Fruit fly (Drosophila melanogaster) whole organism, embryonic: ENCODE measurements around the gene CG5969.

Experiments
- Abd-B ChIP-seq: fragments of 200-800 bp; sonication (Bioruptor generic); optimal IDR thresholded peaks from 2 replicates; lab custom pipeline; 2018; ENCODE audit warnings: missing biosample characterization, mild to moderate bottlenecking, missing genetic modification characterization, moderate library complexity
- Antp ChIP-seq: fragments of 200-800 bp; sonication (Bioruptor generic); optimal IDR thresholded peaks from 3 replicates; lab custom pipeline; 2016; ENCODE audit warnings: missing biosample characterization, missing genetic modification characterization
- Blimp-1 ChIP-seq: fragments of 200-800 bp; sonication (Bioruptor generic); optimal IDR thresholded peaks from 3 replicates; lab custom pipeline; 2018; ENCODE audit warnings: missing biosample characterization, missing genetic modification characterization, mild to moderate bottlenecking, moderate library complexity, missing genetic modification reagents
- CG10147 ChIP-seq: fragments of 200-800 bp; sonication (Bioruptor generic); optimal IDR thresholded peaks from 2 replicates; lab custom pipeline; 2019; ENCODE audit warnings: missing biosample characterization, mild to moderate bottlenecking, missing genetic modification characterization, moderate library complexity
- CG10209 ChIP-seq: fragments of 200-800 bp; sonication (Bioruptor generic); optimal IDR thresholded peaks from 3 replicates; lab custom pipeline; 2017; ENCODE audit warnings: missing biosample characterization, mild to moderate bottlenecking, missing genetic modification characterization, missing genetic modification reagents
- CG11093 ChIP-seq: fragments of 200-800 bp; sonication (Bioruptor generic); IDR thresholded peaks from 3 replicates; pipeline ENCODE4 v1.3.6; 2022; ENCODE audit warnings: missing biosample characterization, missing genetic modification characterization
- CG13894 ChIP-seq: fragments of 200-800 bp; sonication (Bioruptor generic); optimal IDR thresholded peaks from 3 replicates; lab custom pipeline; 2018; ENCODE audit warnings: missing biosample characterization, mild to moderate bottlenecking, missing genetic modification characterization, moderate library complexity
- CG15011 ChIP-seq: fragments of 200-800 bp; sonication (Bioruptor generic); optimal IDR thresholded peaks from 3 replicates; lab custom pipeline; 2018; ENCODE audit warnings: missing biosample characterization, mild to moderate bottlenecking, missing genetic modification characterization
- CG17361 ChIP-seq: fragments of 200-800 bp; sonication (Bioruptor generic); IDR thresholded peaks from 3 replicates; pipeline ENCODE4 v1.3.6; 2022; ENCODE audit warnings: missing biosample characterization, missing genetic modification characterization
- CG2129 ChIP-seq: fragments of 200-800 bp; sonication (Bioruptor generic); IDR thresholded peaks from 2 replicates; pipeline ENCODE4 v1.3.6; 2022; ENCODE audit warnings: missing biosample characterization, missing genetic modification characterization; ENCODE audit not compliant: partially characterized antibody
- CG2678 ChIP-seq: fragments of 200-800 bp; sonication (Bioruptor generic); optimal IDR thresholded peaks from 3 replicates; lab custom pipeline; 2019; ENCODE audit warnings: missing biosample characterization, mild to moderate bottlenecking, missing genetic modification characterization, moderate library complexity
- CG2712 ChIP-seq: fragments of 200-800 bp; optimal IDR thresholded peaks from 3 replicates; lab custom pipeline; 2019; ENCODE audit warnings: missing biosample characterization, mild to moderate bottlenecking, missing genetic modification characterization, moderate library complexity
- CG2875 ChIP-seq: fragments of 200-800 bp; sonication (Bioruptor generic); optimal IDR thresholded peaks from 2 replicates; lab custom pipeline; 2017; ENCODE audit warnings: missing biosample characterization, mild to moderate bottlenecking, missing genetic modification characterization, missing genetic modification reagents
- CG33213 ChIP-seq: fragments of 200-800 bp; sonication (Bioruptor generic); optimal IDR thresholded peaks from 3 replicates; lab custom pipeline; 2016; ENCODE audit warnings: missing biosample characterization, missing genetic modification characterization
- CG34422 ChIP-seq: fragments of 200-800 bp; sonication (Bioruptor generic); IDR thresholded peaks from 3 replicates; pipeline ENCODE4 v1.3.6; 2022; ENCODE audit warnings: missing biosample characterization, missing genetic modification characterization
- CG4424 ChIP-seq: fragments of 200-800 bp; sonication (Bioruptor generic); optimal IDR thresholded peaks from 3 replicates; lab custom pipeline; 2016; ENCODE audit warnings: missing biosample characterization, missing genetic modification characterization
- CG4730 ChIP-seq: fragments of 200-800 bp; sonication (Bioruptor generic); IDR thresholded peaks from 2 replicates; pipeline ENCODE4 v1.3.6; 2022; ENCODE audit warnings: missing biosample characterization, missing genetic modification characterization
- CG5180 ChIP-seq: fragments of 200-800 bp; sonication (Bioruptor generic); optimal IDR thresholded peaks from 3 replicates; lab custom pipeline; 2017; ENCODE audit warnings: missing biosample characterization, missing genetic modification characterization, mild to moderate bottlenecking, moderate library complexity, missing genetic modification reagents
- CG5953 ChIP-seq: fragments of 200-800 bp; sonication (Bioruptor generic); IDR thresholded peaks from 2 replicates; pipeline ENCODE4 v1.3.6; 2022; ENCODE audit warnings: missing biosample characterization, missing genetic modification characterization
- CG8290 ChIP-seq, 3 experiments: fragments of 200-800 bp; sonication (Bioruptor generic); optimal IDR thresholded peaks; 2 replicates each; lab custom pipeline; 2016 to 2019; ENCODE audit warnings: missing biosample characterization in 3 of 3, missing genetic modification characterization in 3 of 3, mild to moderate bottlenecking in 2 of 3, moderate library complexity in 1 of 3
- Dref ChIP-seq: fragments of 200-800 bp; sonication (Bioruptor generic); IDR thresholded peaks from 2 replicates; pipeline ENCODE4 v1.3.6; 2022; ENCODE audit warnings: missing biosample characterization, missing genetic modification characterization
- Fer2 ChIP-seq: fragments of 200-800 bp; sonication (Bioruptor generic); optimal IDR thresholded peaks from 2 replicates; lab custom pipeline; 2018; ENCODE audit warnings: missing biosample characterization, mild to moderate bottlenecking, missing genetic modification characterization, moderate library complexity
- Gug ChIP-seq: fragments of 200-800 bp; sonication (Bioruptor generic); IDR thresholded peaks from 4 replicates; pipeline ENCODE4 v1.3.6; 2022; ENCODE audit warnings: missing biosample characterization, missing genetic modification characterization
- H15 ChIP-seq: fragments of 200-800 bp; sonication (Bioruptor generic); IDR thresholded peaks from 3 replicates; pipeline ENCODE4 v1.3.6; 2022; ENCODE audit warnings: missing biosample characterization, missing genetic modification characterization
- HHEX ChIP-seq: fragments of 200-800 bp; sonication (Bioruptor generic); optimal IDR thresholded peaks from 3 replicates; lab custom pipeline; 2017; ENCODE audit warnings: missing biosample characterization, mild to moderate bottlenecking, missing genetic modification characterization, missing genetic modification reagents
- HmgZ ChIP-seq: fragments of 200-800 bp; sonication (Bioruptor generic); optimal IDR thresholded peaks from 2 replicates; lab custom pipeline; 2018; ENCODE audit warnings: missing biosample characterization, mild to moderate bottlenecking, missing genetic modification characterization
- Hmr ChIP-seq: fragments of 200-800 bp; sonication (Bioruptor generic); optimal IDR thresholded peaks from 3 replicates; lab custom pipeline; 2017; ENCODE audit warnings: mild to moderate bottlenecking, missing biosample characterization, missing genetic modification reagents, missing genetic modification characterization
- MTF-1 ChIP-seq: fragments of 200-800 bp; sonication (Bioruptor generic); optimal IDR thresholded peaks from 2 replicates; lab custom pipeline; 2018; ENCODE audit warnings: missing biosample characterization, mild to moderate bottlenecking, missing genetic modification characterization, borderline replicate concordance
- Med ChIP-seq: fragments of 200-800 bp; sonication (Bioruptor generic); peaks from one replicate; lab custom pipeline; 2016; ENCODE audit warnings: missing biosample characterization, missing genetic modification characterization, mild to moderate bottlenecking, inconsistent platforms, moderate library complexity
- Oaz ChIP-seq: fragments of 200-800 bp; sonication (Bioruptor generic); IDR thresholded peaks from 2 replicates; pipeline ENCODE4 v1.3.6; 2022; ENCODE audit warnings: missing biosample characterization, missing genetic modification characterization
- Oli ChIP-seq: fragments of 200-800 bp; sonication (Bioruptor generic); optimal IDR thresholded peaks from 2 replicates; lab custom pipeline; 2018; ENCODE audit warnings: missing biosample characterization, mild to moderate bottlenecking, missing genetic modification characterization, moderate library complexity
- PHDP ChIP-seq: fragments of 200-800 bp; sonication (Bioruptor generic); optimal IDR thresholded peaks from 3 replicates; lab custom pipeline; 2018; ENCODE audit warnings: missing biosample characterization, mild to moderate bottlenecking, missing genetic modification characterization, moderate library complexity
- Ptx1 ChIP-seq: fragments of 200-800 bp; sonication (Bioruptor generic); IDR thresholded peaks from 2 replicates; pipeline ENCODE4 v1.3.6; 2022; ENCODE audit warnings: missing biosample characterization, missing genetic modification characterization
- ap ChIP-seq: fragments of 200-800 bp; sonication (Bioruptor generic); IDR thresholded peaks from 2 replicates; pipeline ENCODE4 v1.3.6; 2022; ENCODE audit warnings: missing biosample characterization, missing genetic modification characterization
- da ChIP-seq: fragments of 200-800 bp; sonication (Bioruptor generic); optimal IDR thresholded peaks from 2 replicates; lab custom pipeline; 2016; ENCODE audit warnings: missing biosample characterization, missing genetic modification characterization
- dmrt11E ChIP-seq: fragments of 200-800 bp; sonication (Bioruptor generic); optimal IDR thresholded peaks from 3 replicates; lab custom pipeline; 2018; ENCODE audit warnings: missing biosample characterization, mild to moderate bottlenecking, missing genetic modification characterization, moderate library complexity
- gem ChIP-seq: fragments of 200-800 bp; sonication (Bioruptor generic); optimal IDR thresholded peaks from 2 replicates; lab custom pipeline; 2019; ENCODE audit warnings: missing biosample characterization, mild to moderate bottlenecking, missing genetic modification characterization, moderate library complexity
- gro ChIP-seq: fragments of 200-800 bp; sonication (Bioruptor generic); optimal IDR thresholded peaks from 2 replicates; lab custom pipeline; 2016; ENCODE audit warnings: missing biosample characterization, missing genetic modification characterization
- gsb-n ChIP-seq: fragments of 200-800 bp; sonication (Bioruptor generic); optimal IDR thresholded peaks from 3 replicates; lab custom pipeline; 2018; ENCODE audit warnings: missing biosample characterization, mild to moderate bottlenecking, missing genetic modification characterization
- ken ChIP-seq: fragments of 200-800 bp; sonication (Bioruptor generic); IDR thresholded peaks from 3 replicates; pipeline ENCODE4 v1.3.6; 2022; ENCODE audit warnings: missing biosample characterization, missing genetic modification characterization
- nerfin-2 ChIP-seq: fragments of 200-800 bp; sonication (Bioruptor generic); IDR thresholded peaks from 2 replicates; pipeline ENCODE4 v1.3.6; 2022; ENCODE audit warnings: missing biosample characterization, missing genetic modification characterization; ENCODE audit not compliant: partially characterized antibody
- seq ChIP-seq: fragments of 200-800 bp; sonication (Bioruptor generic); IDR thresholded peaks from 2 replicates; pipeline ENCODE4 v1.3.6; 2022; ENCODE audit warnings: missing biosample characterization, missing genetic modification characterization
- slbo ChIP-seq: fragments of 200-800 bp; sonication (Bioruptor generic); IDR thresholded peaks from 2 replicates; pipeline ENCODE4 v1.3.6; 2022; ENCODE audit warnings: missing biosample characterization, missing genetic modification characterization
- vnd ChIP-seq: fragments of 200-800 bp; sonication (Bioruptor generic); IDR thresholded peaks from 3 replicates; pipeline ENCODE4 v1.3.6; 2022; ENCODE audit warnings: missing biosample characterization, missing genetic modification characterization; ENCODE audit not compliant: partially characterized antibody
- zfh2 ChIP-seq: fragments of 200-800 bp; sonication (Bioruptor generic); optimal IDR thresholded peaks from 2 replicates; lab custom pipeline; 2016; ENCODE audit warnings: missing biosample characterization, missing genetic modification characterization

Gene CG5969

dm6 chr3L:20444815-20445519, 28.6 kb upstream of the CG5969 start (continued):
- TF ChIP-seq CG33213 (GFP tag; lab: Kevin White, UChicago) (no peak), gsb-n (peak; percentile 74), CG34422 (peak; percentile 94), Abd-B (GFP tag; lab: Kevin White, UChicago) (peak; percentile 71), PHDP (tag; lab: Kevin White, UChicago) (peak; percentile 84), CG15011 (GFP tag; lab: Kevin White, UChicago) (peak; percentile 72)

- no peak for TF ChIP-seq MTF-1 (GFP tag; lab: Kevin White, UChicago)
- 0 out of 3 replicates have a peak, but pooled peaks have one; percentile 13 for TF ChIP-seq ken (GFP tag; lab: Robert Waterston, UW)
- no peak for TF ChIP-seq CG10209 (GFP tag; lab: Kevin White, UChicago)
- TF ChIP-seq Med (GFP tag; lab: Kevin White, UChicago) = peak; percentile 34
These were observed 27.6 kb upstream of the CG5969 start for dm6 chr3L:20446030-20446429.

dm6 chr3L:20447337-20447736, 26.2 kb upstream of the CG5969 start:
- no peak for TF ChIP-seq CG11093 (GFP tag; lab: Robert Waterston, UW)
- peak; percentile 21; the same call in 1 of the 4 replicates for TF ChIP-seq Gug
- TF ChIP-seq CG4424 (GFP tag; lab: Kevin White, UChicago) = peak; percentile 25
- TF ChIP-seq Ptx1 (GFP tag; lab: Robert Waterston, UW) = 0 out of 2 replicates have a peak, but pooled peaks have one; percentile 23
- TF ChIP-seq CG13894 (tag; lab: Kevin White, UChicago) = no peak
- peak; percentile 70 for TF ChIP-seq dmrt11E (tag; lab: Kevin White, UChicago)
- TF ChIP-seq zfh2 (GFP tag; lab: Kevin White, UChicago) = no peak
- peak; percentile 55 for TF ChIP-seq Med (GFP tag; lab: Kevin White, UChicago)
- TF ChIP-seq Hmr (GFP tag; lab: Kevin White, UChicago) = no peak
- peak; percentile 9 for TF ChIP-seq CG2875
- no peak for TF ChIP-seq Oaz (GFP tag; lab: Robert Waterston, UW)
- no peak for TF ChIP-seq ap (GFP tag; lab: Robert Waterston, UW)
- no peak for TF ChIP-seq Dref (GFP tag; lab: Robert Waterston, UW)
- TF ChIP-seq CG8290 (GFP tag; optimal IDR thresholded peaks at IDR 0.05; lab: Kevin White, UChicago) = no peak
- TF ChIP-seq CG8290 (tag; optimal IDR thresholded peaks at IDR 0.05; lab: Kevin White, UChicago) = no peak
- 0 out of 3 replicates have a peak, but pooled peaks have one; percentile 24 for TF ChIP-seq CG17361 (GFP tag; lab: Robert Waterston, UW)
- TF ChIP-seq CG4730 (GFP tag; lab: Robert Waterston, UW) = no peak
- no peak for TF ChIP-seq gro (GFP tag; lab: Kevin White, UChicago)
- TF ChIP-seq CG10147 (GFP tag; lab: Kevin White, UChicago) = no peak
- TF ChIP-seq Blimp-1 (GFP tag; lab: Kevin White, UChicago) = peak; percentile 44
- TF ChIP-seq CG2678 (tag; lab: Kevin White, UChicago) = no peak
- TF ChIP-seq da (GFP tag; lab: Kevin White, UChicago) = no peak
- TF ChIP-seq HmgZ (tag; lab: Kevin White, UChicago) = no peak
- TF ChIP-seq seq = no peak
- no peak for TF ChIP-seq H15 (GFP tag; lab: Robert Waterston, UW)
- peak; percentile 1 for TF ChIP-seq Antp (GFP tag; lab: Kevin White, UChicago)
- TF ChIP-seq CG2129 (GFP tag; lab: Robert Waterston, UW) = no peak
- TF ChIP-seq vnd (GFP tag; lab: Robert Waterston, UW) = no peak
- TF ChIP-seq Fer2 (tag; lab: Kevin White, UChicago) = no peak
- no peak for TF ChIP-seq CG5953
- TF ChIP-seq HHEX (GFP tag; lab: Kevin White, UChicago) = no peak
- peak; percentile 79 for TF ChIP-seq CG5180 (GFP tag; lab: Kevin White, UChicago)
- TF ChIP-seq slbo = 0 out of 2 replicates have a peak, but pooled peaks have one; percentile 15
- TF ChIP-seq CG2712 (tag; lab: Kevin White, UChicago) = peak; percentile 50
- no peak for TF ChIP-seq nerfin-2 (GFP tag; lab: Robert Waterston, UW)
- peak; percentile 55 for TF ChIP-seq gem (tag; lab: Kevin White, UChicago)
- peak; percentile 25 for TF ChIP-seq Oli
